Worm (Caenorhabditis elegans) whole organism, L1 larva: ENCODE measurements around the gene asp-5.

Experiments used
- C04F5.9 ChIP-seq: sonication (generic microtip); optimal IDR thresholded peaks from 2 replicates; lab custom pipeline; 2016; ENCODE audit warnings: missing genetic modification characterization, missing compliant biosample characterization
- Y116A8C.19 ChIP-seq: sonication (generic microtip); optimal IDR thresholded peaks from 2 replicates; lab custom pipeline; 2016; ENCODE audit warnings: missing compliant biosample characterization, missing genetic modification characterization, borderline replicate concordance
- aha-1 ChIP-seq: fragments of 150-350 bp; optimal IDR thresholded peaks from 2 replicates; lab custom pipeline; 2014; ENCODE audit warnings: missing biosample characterization, missing genetic modification characterization
- alr-1 ChIP-seq: fragments of 200-800 bp; sonication (Bioruptor generic); optimal IDR thresholded peaks from 2 replicates; lab custom pipeline; 2018; ENCODE audit warnings: borderline replicate concordance, mild to moderate bottlenecking, missing genetic modification characterization, missing compliant biosample characterization
- ama-1 ChIP-seq: fragments of 150-350 bp; optimal IDR thresholded peaks from 2 replicates; lab custom pipeline; 2014
- blmp-1 ChIP-seq: fragments of 150-350 bp; optimal IDR thresholded peaks from 2 replicates; lab custom pipeline; 2014; ENCODE audit warnings: missing biosample characterization, missing genetic modification characterization
- ceh-8 ChIP-seq: fragments of 200-800 bp; sonication (Bioruptor generic); optimal IDR thresholded peaks from 2 replicates; lab custom pipeline; 2018; ENCODE audit warnings: mild to moderate bottlenecking, missing genetic modification characterization, moderate library complexity, missing compliant biosample characterization
- ceh-88 ChIP-seq: fragments of 200-800 bp; sonication (Bioruptor generic); IDR thresholded peaks from 2 replicates; pipeline ENCODE4 v1.3.6; 2022; ENCODE audit warnings: missing genetic modification characterization, missing compliant biosample characterization
- ces-1 ChIP-seq: fragments of 150-350 bp; optimal IDR thresholded peaks from 2 replicates; lab custom pipeline; 2014; ENCODE audit warnings: missing biosample characterization, missing genetic modification reagents, missing genetic modification characterization
- dpl-1 ChIP-seq, 3 experiments: fragments of 150-350 bp in 2 of 3; sonication (generic microtip) in 1 of 3; optimal IDR thresholded peaks; 2 replicates each; lab custom pipeline; 2014 to 2017; ENCODE audit warnings: missing biosample characterization in 3 of 3, missing genetic modification characterization in 3 of 3, missing genetic modification reagents in 3 of 3
- dsc-1 ChIP-seq: sonication (generic microtip); optimal IDR thresholded peaks from 2 replicates; lab custom pipeline; 2016; ENCODE audit warnings: mild to moderate bottlenecking, missing genetic modification characterization, missing compliant biosample characterization
- efl-1 ChIP-seq, 4 experiments: fragments of 150-350 bp; optimal IDR thresholded peaks in 3 of 4; peaks in 1 of 4; 1 replicate in 1 of 4; 2 replicates in 3 of 4; lab custom pipeline; 2014; ENCODE audit warnings: missing biosample characterization in 2 of 4, missing genetic modification characterization in 2 of 4, missing genetic modification reagents in 2 of 4
- efl-3 ChIP-seq: fragments of 200-800 bp; sonication (Bioruptor generic); optimal IDR thresholded peaks from 2 replicates; lab custom pipeline; 2018; ENCODE audit warnings: mild to moderate bottlenecking, missing genetic modification characterization, missing compliant biosample characterization
- egl-27 ChIP-seq, 2 experiments: fragments of 150-350 bp in 1 of 2; sonication (generic microtip); optimal IDR thresholded peaks; 3 replicates each; lab custom pipeline; 2017 to 2018; ENCODE audit warnings: missing biosample characterization in 2 of 2, missing genetic modification characterization in 2 of 2, missing genetic modification reagents in 2 of 2
- ets-5 ChIP-seq: fragments of 200-800 bp; sonication (Bioruptor generic); IDR thresholded peaks from 2 replicates; pipeline ENCODE4 v1.3.6; 2022; ENCODE audit warnings: missing genetic modification characterization, missing compliant biosample characterization
- fkh-10 ChIP-seq: sonication (generic microtip); optimal IDR thresholded peaks from 2 replicates; lab custom pipeline; 2017; ENCODE audit warnings: missing biosample characterization, missing genetic modification reagents, missing genetic modification characterization
- fkh-4 ChIP-seq: sonication (generic microtip); optimal IDR thresholded peaks from 2 replicates; lab custom pipeline; 2016; ENCODE audit warnings: missing compliant biosample characterization, missing genetic modification characterization, borderline replicate concordance
- fkh-8 ChIP-seq: sonication (generic microtip); optimal IDR thresholded peaks from 2 replicates; lab custom pipeline; 2016; ENCODE audit warnings: mild to moderate bottlenecking, missing genetic modification characterization, missing compliant biosample characterization
- fos-1 ChIP-seq: fragments of 150-350 bp; optimal IDR thresholded peaks from 2 replicates; lab custom pipeline; 2014; ENCODE audit warnings: missing biosample characterization, missing genetic modification characterization
- hpl-2 ChIP-seq: fragments of 150-350 bp; optimal IDR thresholded peaks from 2 replicates; lab custom pipeline; 2014; ENCODE audit warnings: missing biosample characterization, missing genetic modification reagents, missing genetic modification characterization
- irx-1 ChIP-seq: sonication (generic microtip); optimal IDR thresholded peaks from 2 replicates; lab custom pipeline; 2016; ENCODE audit warnings: missing genetic modification characterization, missing compliant biosample characterization
- isw-1 ChIP-seq: fragments of 200-800 bp; sonication (Bioruptor generic); IDR thresholded peaks from 2 replicates; pipeline ENCODE4 v1.3.6; 2022; ENCODE audit warnings: missing genetic modification characterization, missing compliant biosample characterization
- jun-1 ChIP-seq: fragments of 150-350 bp; optimal IDR thresholded peaks from 2 replicates; lab custom pipeline; 2014; ENCODE audit warnings: missing biosample characterization, missing genetic modification reagents, missing genetic modification characterization
- lin-14 ChIP-seq: fragments of 200-800 bp; sonication (Bioruptor generic); optimal IDR thresholded peaks from 2 replicates; lab custom pipeline; 2018; ENCODE audit warnings: mild to moderate bottlenecking, missing genetic modification characterization, moderate library complexity, missing compliant biosample characterization
- lin-35 ChIP-seq, 2 experiments: fragments of 150-350 bp; optimal IDR thresholded peaks; 2 replicates each; lab custom pipeline; 2014; ENCODE audit warnings: missing biosample characterization in 2 of 2, missing genetic modification characterization in 2 of 2, missing genetic modification reagents in 2 of 2
- lin-39 ChIP-seq: fragments of 150-350 bp; optimal IDR thresholded peaks from 2 replicates; lab custom pipeline; 2014; ENCODE audit warnings: missing biosample characterization, missing genetic modification reagents, missing genetic modification characterization
- lir-3 ChIP-seq: sonication (generic microtip); optimal IDR thresholded peaks from 2 replicates; lab custom pipeline; 2016; ENCODE audit warnings: mild to moderate bottlenecking, missing genetic modification characterization, moderate library complexity, missing compliant biosample characterization; ENCODE audit not compliant: poor library complexity
- lsy-2 ChIP-seq, 2 experiments: fragments of 150-350 bp; optimal IDR thresholded peaks; 2 replicates each; lab custom pipeline; 2014; ENCODE audit warnings: missing biosample characterization in 2 of 2, missing genetic modification characterization in 2 of 2
- mdl-1 ChIP-seq, 2 experiments: fragments of 150-350 bp; optimal IDR thresholded peaks; 2 replicates each; lab custom pipeline; 2014 to 2017; ENCODE audit warnings: missing biosample characterization in 2 of 2, missing genetic modification characterization in 2 of 2, inconsistent platforms in 1 of 2
- mep-1 ChIP-seq: fragments of 150-350 bp; optimal IDR thresholded peaks from 2 replicates; lab custom pipeline; 2014; ENCODE audit warnings: missing biosample characterization, missing genetic modification characterization
- nhr-19 ChIP-seq: fragments of 200-800 bp; sonication (Bioruptor generic); conservative IDR thresholded peaks from 2 replicates; pipeline ENCODE4 v1.3.6; 2022; ENCODE audit warnings: missing genetic modification characterization, missing compliant biosample characterization
- nhr-237 ChIP-seq: fragments of 150-350 bp; optimal IDR thresholded peaks from 2 replicates; lab custom pipeline; 2014; ENCODE audit warnings: missing biosample characterization, missing genetic modification characterization
- nhr-71 ChIP-seq: sonication (generic microtip); optimal IDR thresholded peaks from 2 replicates; lab custom pipeline; 2016; ENCODE audit warnings: mild to moderate bottlenecking, missing genetic modification characterization, moderate library complexity, missing compliant biosample characterization
- nhr-77 ChIP-seq: fragments of 150-350 bp; optimal IDR thresholded peaks from 2 replicates; lab custom pipeline; 2014; ENCODE audit warnings: missing biosample characterization, missing genetic modification characterization
- nhr-85 ChIP-seq: sonication (generic microtip); peaks from one replicate; lab custom pipeline; 2016; ENCODE audit warnings: missing genetic modification characterization, inconsistent platforms, missing compliant biosample characterization
- rnt-1 ChIP-seq: sonication (generic microtip); optimal IDR thresholded peaks from 2 replicates; lab custom pipeline; 2016; ENCODE audit warnings: mild to moderate bottlenecking, missing genetic modification characterization, moderate library complexity, missing compliant biosample characterization
- skn-1 ChIP-seq: fragments of 150-350 bp; optimal IDR thresholded peaks from 2 replicates; lab custom pipeline; 2014; ENCODE audit warnings: missing biosample characterization, missing genetic modification characterization
- snpc-4 ChIP-seq: fragments of 150-350 bp; optimal IDR thresholded peaks from 2 replicates; lab custom pipeline; 2014; ENCODE audit warnings: missing biosample characterization, missing genetic modification characterization
- snu-23 ChIP-seq: sonication (generic microtip); optimal IDR thresholded peaks from 2 replicates; lab custom pipeline; 2016; ENCODE audit warnings: missing genetic modification characterization, missing compliant biosample characterization
- sptf-1 ChIP-seq: fragments of 150-350 bp; optimal IDR thresholded peaks from 2 replicates; lab custom pipeline; 2014; ENCODE audit warnings: missing biosample characterization, missing genetic modification characterization
- sup-37 ChIP-seq: fragments of 200-800 bp; sonication (Bioruptor generic); optimal IDR thresholded peaks from 2 replicates; lab custom pipeline; 2018; ENCODE audit warnings: mild to moderate bottlenecking, missing genetic modification characterization, missing compliant biosample characterization
- tbx-2 ChIP-seq: sonication (generic microtip); optimal IDR thresholded peaks from 2 replicates; lab custom pipeline; 2016; ENCODE audit warnings: missing genetic modification characterization, missing compliant biosample characterization
- tlp-1 ChIP-seq: fragments of 150-350 bp; optimal IDR thresholded peaks from 2 replicates; lab custom pipeline; 2014; ENCODE audit warnings: missing biosample characterization, missing genetic modification characterization
- unc-130 ChIP-seq: fragments of 150-350 bp; optimal IDR thresholded peaks from 2 replicates; lab custom pipeline; 2017; ENCODE audit warnings: missing biosample characterization, missing genetic modification characterization, inconsistent platforms
- unc-62 ChIP-seq: fragments of 150-350 bp; optimal IDR thresholded peaks from 2 replicates; lab custom pipeline; 2014; ENCODE audit warnings: missing biosample characterization, missing genetic modification reagents, missing genetic modification characterization
- unc-98 ChIP-seq: fragments of 200-800 bp; sonication (Bioruptor generic); IDR thresholded peaks from 2 replicates; pipeline ENCODE4 v1.3.6; 2022; ENCODE audit warnings: missing genetic modification characterization, missing compliant biosample characterization
- zag-1 ChIP-seq: fragments of 150-350 bp; optimal IDR thresholded peaks from 2 replicates; lab custom pipeline; 2014; ENCODE audit warnings: missing biosample characterization, missing genetic modification characterization
- ztf-4 ChIP-seq: fragments of 150-350 bp; optimal IDR thresholded peaks from 2 replicates; lab custom pipeline; 2014; ENCODE audit warnings: missing biosample characterization, missing genetic modification characterization

Gene asp-5

ce11 chrV:8228712-8229119 is 43.5 kb upstream of the asp-5 start (continued):
- peak; percentile 30 for TF ChIP-seq C04F5.9 (tag; lab: Kevin White, UChicago)
- TF ChIP-seq ceh-8 = no peak
- peak; percentile 53 for TF ChIP-seq fkh-8 (tag; lab: Kevin White, UChicago)
- TF ChIP-seq blmp-1 = no peak
- TF ChIP-seq ces-1 (GFP tag; lab: Kevin White, UChicago) = no peak
- TF ChIP-seq irx-1 (tag; lab: Kevin White, UChicago) = peak; percentile 81
- TF ChIP-seq ceh-88 = peak; percentile 63
- TF ChIP-seq mdl-1 (tag; optimal IDR thresholded peaks at IDR 0.05; lab: Kevin White, UChicago) = peak in 1 of 2 experiments; percentile 72
- TF ChIP-seq nhr-77 (tag; lab: Kevin White, UChicago) = peak; percentile 84
- TF ChIP-seq dsc-1 = peak; percentile 89
- peak; percentile 52 for TF ChIP-seq fos-1 (tag; lab: Kevin White, UChicago)
- no peak for TF ChIP-seq ets-5 (GFP tag; lab: Robert Waterston, UW)
- no peak for TF ChIP-seq fkh-10 (GFP tag; lab: Kevin White, UChicago)

- peak; percentile 23 for TF ChIP-seq nhr-19 (GFP tag; lab: Robert Waterston, UW)
- TF ChIP-seq dsc-1 = no peak
- TF ChIP-seq lir-3 (tag; lab: Kevin White, UChicago) = no peak
- TF ChIP-seq unc-98 = no peak
- no peak for TF ChIP-seq alr-1 (tag; lab: Kevin White, UChicago)
- no peak for TF ChIP-seq Y116A8C.19 (tag; lab: Kevin White, UChicago)
- TF ChIP-seq tlp-1 = no peak
- peak; percentile 18 for TF ChIP-seq nhr-71 (tag; lab: Kevin White, UChicago)
- no peak for TF ChIP-seq lin-39 (tag; lab: Kevin White, UChicago)
- TF ChIP-seq rnt-1 (tag; lab: Kevin White, UChicago) = peak; percentile 33
- TF ChIP-seq hpl-2 (GFP tag; lab: Kevin White, UChicago) = no peak
- peak; percentile 73 for TF ChIP-seq snpc-4 (tag; lab: Kevin White, UChicago)
- no peak for TF ChIP-seq ztf-4 (tag; lab: Kevin White, UChicago)
- TF ChIP-seq aha-1 (tag; lab: Kevin White, UChicago) = no peak
- peak in 1 of 2 experiments; percentile 11 for TF ChIP-seq lsy-2 (tag; optimal IDR thresholded peaks at IDR 0.05; lab: Kevin White, UChicago)
- TF ChIP-seq efl-1 (optimal IDR thresholded peaks at IDR 0.05; lab: Kevin White, UChicago) = peak in 1 of 2 experiments; percentile 24
- TF ChIP-seq efl-1 (GFP tag; optimal IDR thresholded peaks at IDR 0.05 in 1 of 2; lab: Kevin White, UChicago) = peak in 1 of 2 experiments; percentile 60
- TF ChIP-seq snu-23 (GFP tag; lab: Kevin White, UChicago) = peak; percentile 24
- no peak for TF ChIP-seq lin-14
- TF ChIP-seq dpl-1 (GFP tag; optimal IDR thresholded peaks at IDR 0.05; lab: Kevin White, UChicago) = peak in 1 of 3 experiments; percentile 9
- TF ChIP-seq lin-35 (GFP tag; optimal IDR thresholded peaks at IDR 0.05; lab: Kevin White, UChicago) = peak in 1 of 2 experiments; percentile 12
These were observed 42.1 kb upstream of the asp-5 start for ce11 chrV:8230056-8230455.

ce11 chrV:8235331-8235730 is 36.9 kb upstream of the asp-5 start:
- no peak for TF ChIP-seq ztf-4 (tag; lab: Kevin White, UChicago)
- TF ChIP-seq hpl-2 (GFP tag; lab: Kevin White, UChicago) = no peak
- peak; percentile 63 for TF ChIP-seq snu-23 (GFP tag; lab: Kevin White, UChicago)
- no peak for TF ChIP-seq unc-130 (tag; lab: Kevin White, UChicago)
- no peak for TF ChIP-seq alr-1 (tag; lab: Kevin White, UChicago)
- no peak for TF ChIP-seq sptf-1 (tag; lab: Kevin White, UChicago)
- no peak for TF ChIP-seq sup-37
- peak; percentile 47 for TF ChIP-seq nhr-77 (tag; lab: Kevin White, UChicago)
- TF ChIP-seq skn-1 (tag; lab: Kevin White, UChicago) = peak; percentile 47
- peak in 1 of 2 experiments; percentile 52 for TF ChIP-seq lsy-2 (tag; optimal IDR thresholded peaks at IDR 0.05; lab: Kevin White, UChicago)
- TF ChIP-seq ama-1 (lab: Kevin White, UChicago) = no peak
- TF ChIP-seq unc-98 = no peak
- TF ChIP-seq jun-1 = no peak
- TF ChIP-seq unc-62 (GFP tag; lab: Kevin White, UChicago) = no peak
- no peak for TF ChIP-seq ces-1 (GFP tag; lab: Kevin White, UChicago)
- no peak for TF ChIP-seq fkh-10 (GFP tag; lab: Kevin White, UChicago)
- TF ChIP-seq nhr-85 = peak; percentile 69
- no peak for TF ChIP-seq nhr-237 (tag; lab: Kevin White, UChicago)
- no peak for TF ChIP-seq zag-1 (tag; lab: Kevin White, UChicago)
- no peak for TF ChIP-seq egl-27 (tag; optimal IDR thresholded peaks at IDR 0.05; lab: Kevin White, UChicago)
- no peak for TF ChIP-seq tlp-1
- no peak for TF ChIP-seq nhr-19 (GFP tag; lab: Robert Waterston, UW)
- TF ChIP-seq isw-1 = no peak
- no peak for TF ChIP-seq efl-3 (GFP tag; lab: Kevin White, UChicago)
- no peak for TF ChIP-seq lin-39 (tag; lab: Kevin White, UChicago)
- TF ChIP-seq tbx-2 = no peak
- TF ChIP-seq fkh-4 (tag; lab: Kevin White, UChicago) = no peak
- no peak for TF ChIP-seq ets-5 (GFP tag; lab: Robert Waterston, UW)
- TF ChIP-seq mep-1 (tag; lab: Kevin White, UChicago) = peak; percentile 60
